Fruit fly (Drosophila melanogaster) whole organism, embryonic: ENCODE results near the gene CG17127.

Source experiments
- C15 ChIP-seq: fragments of 200-800 bp; sonication (Bioruptor generic); IDR thresholded peaks from 3 replicates; pipeline ENCODE4 v1.3.6; 2022; ENCODE audit warnings: missing biosample characterization, missing genetic modification characterization
- HLH3B ChIP-seq: fragments of 200-800 bp; sonication (Bioruptor generic); IDR thresholded peaks from 2 replicates; pipeline ENCODE4 v1.3.6; 2022; ENCODE audit warnings: missing biosample characterization, missing genetic modification characterization

- TF ChIP-seq HLH3B (no peak), C15 (GFP tag; lab: Robert Waterston, UW) (no peak)
Measured at dm6 chr2L:10818807-10819206, 48.1 kb downstream of the CG17127 start, which contains the start of gene CG6508.
